Worm (Caenorhabditis elegans): ENCODE results near the gene nhr-221.

The nhr-221 gene

DNA sequence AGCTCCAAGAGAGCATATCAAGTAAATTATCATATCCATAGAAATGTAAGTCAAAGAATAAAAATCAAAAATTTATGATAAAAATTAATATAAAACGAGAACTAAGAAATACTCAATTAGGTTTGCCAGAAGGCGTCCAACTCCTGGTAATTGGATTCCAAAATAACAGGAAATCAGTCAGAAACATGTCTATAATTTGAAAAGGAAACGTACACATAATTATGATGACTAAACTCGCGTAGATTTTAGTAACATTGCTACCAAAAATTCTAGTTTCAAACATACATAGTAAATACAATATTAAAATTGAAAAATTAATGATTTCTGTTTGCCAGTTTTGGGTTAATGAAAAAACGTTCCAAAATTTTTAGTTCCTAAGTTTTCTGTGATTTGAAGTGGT is 50.5 kb downstream of the nhr-221 start, which contains the start of gene srbc-33:
Gene srbc-33, minus strand, starts transcription at position 101 of the 400 bp plus-strand sequence.
- TF ChIP-seq elt-2 (tag; optimal IDR thresholded peaks at IDR 0.05) (no peak), pqm-1 (tag; optimal IDR thresholded peaks at IDR 0.05) (no peak), fos-1 (tag; optimal IDR thresholded peaks at IDR 0.05) (no peak), egl-27 (tag; optimal IDR thresholded peaks at IDR 0.05) (no peak), lsy-12 (tag; optimal IDR thresholded peaks at IDR 0.05) (no peak)

Data from whole organism, L3 larva.